Worm (Caenorhabditis elegans) whole organism, late embryonic: ENCODE results near the gene cdr-4.

ENCODE experiments used
- C08G9.2 ChIP-seq: sonication (generic microtip); optimal IDR thresholded peaks from 2 replicates; lab custom pipeline; 2016; ENCODE audit warnings: mild to moderate bottlenecking, missing genetic modification characterization, moderate library complexity, missing compliant biosample characterization
- F13H6.1 ChIP-seq: sonication (generic microtip); optimal IDR thresholded peaks from 2 replicates; lab custom pipeline; 2016; ENCODE audit warnings: missing genetic modification characterization, missing compliant biosample characterization
- K02D7.2 ChIP-seq: sonication (generic microtip); optimal IDR thresholded peaks from 2 replicates; lab custom pipeline; 2017; ENCODE audit warnings: mild to moderate bottlenecking, missing genetic modification characterization, missing compliant biosample characterization
- ama-1 ChIP-seq: fragments of 150-350 bp; optimal IDR thresholded peaks from 2 replicates; lab custom pipeline; 2014
- ceh-19 ChIP-seq: fragments of 200-800 bp; sonication (Bioruptor generic); optimal IDR thresholded peaks from 2 replicates; lab custom pipeline; 2018; ENCODE audit warnings: mild to moderate bottlenecking, missing genetic modification characterization, missing compliant biosample characterization
- ceh-22 ChIP-seq: sonication (generic microtip); optimal IDR thresholded peaks from 2 replicates; lab custom pipeline; 2017; ENCODE audit warnings: missing biosample characterization, missing genetic modification characterization
- elt-2 ChIP-seq: sonication (generic microtip); optimal IDR thresholded peaks from 2 replicates; lab custom pipeline; 2016; ENCODE audit warnings: missing genetic modification reagents, missing genetic modification characterization, missing compliant biosample characterization
- lin-11 ChIP-seq: fragments of 200-800 bp; sonication (Bioruptor generic); optimal IDR thresholded peaks from 2 replicates; lab custom pipeline; 2018; ENCODE audit warnings: mild to moderate bottlenecking, missing genetic modification characterization, missing compliant biosample characterization
- nfya-1 ChIP-seq: sonication (generic microtip); optimal IDR thresholded peaks from 2 replicates; lab custom pipeline; 2017; ENCODE audit warnings: missing genetic modification characterization, mild to moderate bottlenecking, missing compliant biosample characterization, antibody characterized with exemption, moderate library complexity
- nhr-11 ChIP-seq: fragments of 150-350 bp; optimal IDR thresholded peaks from 2 replicates; lab custom pipeline; 2014; ENCODE audit warnings: missing biosample characterization, missing genetic modification characterization
- npax-4 ChIP-seq: sonication (generic microtip); optimal IDR thresholded peaks from 2 replicates; lab custom pipeline; 2016; ENCODE audit warnings: missing genetic modification characterization, missing compliant biosample characterization
- pha-4 ChIP-seq: fragments of 150-350 bp; optimal IDR thresholded peaks from 2 replicates; lab custom pipeline; 2018; ENCODE audit warnings: missing biosample characterization, missing genetic modification reagents, missing genetic modification characterization
- tbx-2 ChIP-seq: sonication (generic microtip); optimal IDR thresholded peaks from 2 replicates; lab custom pipeline; 2016; ENCODE audit warnings: missing genetic modification characterization, missing compliant biosample characterization

DNA sequence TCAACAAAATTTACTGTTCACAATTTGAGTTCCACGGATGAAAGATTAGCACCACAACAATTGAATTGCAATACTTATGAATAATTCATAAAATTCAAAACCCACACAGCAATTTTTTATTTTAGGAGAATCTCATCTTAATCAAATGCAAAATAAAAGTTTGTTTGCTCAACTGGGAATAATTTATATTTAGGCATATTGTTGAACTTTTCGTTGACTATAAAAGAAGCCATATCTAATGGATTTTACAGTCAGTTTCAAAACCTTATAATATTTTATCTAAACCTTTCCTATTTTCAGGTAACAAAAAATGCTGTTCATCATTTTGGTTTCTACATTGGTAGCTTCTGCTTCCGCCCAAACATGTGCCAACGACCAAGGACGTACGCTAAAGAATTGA is 9.9 kb upstream of the cdr-4 start, which contains the start of gene C54D10.3:
- no peak for TF ChIP-seq nhr-11 (tag; lab: Kevin White, UChicago)
- no peak for TF ChIP-seq K02D7.2 (tag; lab: Kevin White, UChicago)
- TF ChIP-seq ama-1 (lab: Kevin White, UChicago): no peak
- TF ChIP-seq ceh-19 (GFP tag; lab: Kevin White, UChicago): no peak
- no peak for TF ChIP-seq lin-11 (tag; lab: Kevin White, UChicago)
- TF ChIP-seq ceh-22 (tag; lab: Kevin White, UChicago): no peak
- TF ChIP-seq npax-4 (tag; lab: Kevin White, UChicago): no peak
- TF ChIP-seq F13H6.1: no peak
- TF ChIP-seq tbx-2 (tag; lab: Kevin White, UChicago): no peak
- no peak for TF ChIP-seq elt-2 (tag; lab: Kevin White, UChicago)
- no peak for TF ChIP-seq pha-4 (tag; lab: Kevin White, UChicago)
- no peak for TF ChIP-seq C08G9.2 (tag; lab: Kevin White, UChicago)
- no peak for TF ChIP-seq nfya-1
